Fruit fly (Drosophila melanogaster): ENCODE data around the gene CG2256.

DNA sequence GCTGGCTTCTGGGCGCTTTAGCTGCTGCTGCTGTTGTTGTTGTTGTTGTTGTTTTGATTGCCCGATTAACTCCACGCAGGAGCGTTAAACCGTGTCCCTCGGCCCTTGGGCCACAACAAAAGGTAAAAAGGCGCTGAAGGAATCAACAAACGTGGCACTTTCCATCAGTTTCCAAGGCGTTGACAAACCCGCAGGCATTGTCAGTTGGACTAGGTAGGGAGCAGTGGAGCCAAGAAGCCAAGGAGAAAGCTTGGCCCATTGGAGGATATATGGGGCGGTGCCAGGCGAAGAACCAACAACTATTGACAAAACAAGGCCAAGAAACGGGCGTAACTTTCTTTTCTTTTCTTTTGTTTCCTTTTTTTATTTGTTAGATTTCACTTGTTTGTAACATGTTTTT lies at the start of gene CG2256:
- TF ChIP-seq CG32264 (GFP tag; optimal IDR thresholded peaks at IDR 0.05) (no peak), dsf (GFP tag; optimal IDR thresholded peaks at IDR 0.05; ENCODE audit: borderline replicate concordance) (no peak), Mio (GFP tag; optimal IDR thresholded peaks at IDR 0.05) (no peak), CG9705 (GFP tag; optimal IDR thresholded peaks at IDR 0.05) (no peak), Jra (GFP tag; optimal IDR thresholded peaks at IDR 0.05) (no peak), Hr78 (GFP tag; optimal IDR thresholded peaks at IDR 0.05) (no peak), usp (GFP tag; optimal IDR thresholded peaks at IDR 0.05) (no peak), HLH106 (tag; optimal IDR thresholded peaks at IDR 0.05) (no peak)
